Fruit fly (Drosophila melanogaster): ENCODE results near the gene Zaf1.

DNA sequence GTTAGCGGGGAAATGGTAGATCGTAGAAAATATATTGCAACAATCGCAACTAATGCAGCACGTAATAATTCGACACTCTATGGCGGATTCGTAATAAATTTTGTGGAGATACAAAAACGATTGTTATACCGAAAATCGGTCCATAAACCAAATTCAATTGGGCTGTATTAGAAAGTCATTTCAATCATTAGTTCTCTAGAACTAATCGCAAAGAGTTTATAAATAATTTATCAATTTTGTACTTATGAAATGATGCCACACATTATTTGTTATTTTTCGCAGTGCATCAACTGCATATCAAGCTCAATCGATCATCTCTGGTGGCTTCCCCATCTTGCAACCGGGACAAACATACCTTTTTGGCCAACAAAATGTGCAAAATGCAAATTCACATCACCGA, 13.0 kb downstream of the Zaf1 start:
- no peak for TF ChIP-seq Hr39 (GFP tag; optimal IDR thresholded peaks at IDR 0.05)
- TF ChIP-seq fkh (GFP tag; optimal IDR thresholded peaks at IDR 0.05), result no peak
- TF ChIP-seq Sox102F (GFP tag; optimal IDR thresholded peaks at IDR 0.05), result no peak
- no peak for TF ChIP-seq acj6 (GFP tag; optimal IDR thresholded peaks at IDR 0.05)
- TF ChIP-seq CG6854 (GFP tag; optimal IDR thresholded peaks at IDR 0.05), result no peak
- TF ChIP-seq Met (GFP tag; optimal IDR thresholded peaks at IDR 0.05), result no peak
- TF ChIP-seq svp (GFP tag), result no peak
- TF ChIP-seq Smox (GFP tag; optimal IDR thresholded peaks at IDR 0.05), result no peak
- TF ChIP-seq OdsH (GFP tag; optimal IDR thresholded peaks at IDR 0.05), result no peak
- TF ChIP-seq achi (GFP tag; optimal IDR thresholded peaks at IDR 0.05), result no peak
